Worm (Caenorhabditis elegans) whole organism, L4 larva: Measurements from ENCODE around the gene btb-12.

Experiments
- T26A8.4 ChIP-seq: fragments of 200-800 bp; sonication (Bioruptor generic); IDR thresholded peaks from 2 replicates; pipeline ENCODE4 v1.3.6; 2022; ENCODE audit warnings: missing genetic modification characterization, missing compliant biosample characterization
- Y5F2A.4 ChIP-seq: fragments of 200-800 bp; sonication (Bioruptor generic); optimal IDR thresholded peaks from 2 replicates; lab custom pipeline; 2018; ENCODE audit warnings: mild to moderate bottlenecking, missing genetic modification characterization, missing compliant biosample characterization
- ama-1 ChIP-seq: fragments of 150-350 bp; optimal IDR thresholded peaks from 2 replicates; lab custom pipeline; 2014; ENCODE audit warnings: inconsistent platforms, mixed read lengths
- ceh-28 ChIP-seq: fragments of 150-350 bp; optimal IDR thresholded peaks from 2 replicates; lab custom pipeline; 2014; ENCODE audit warnings: missing biosample characterization, missing genetic modification reagents, missing genetic modification characterization
- jun-1 ChIP-seq: fragments of 150-350 bp; optimal IDR thresholded peaks from 2 replicates; lab custom pipeline; 2014; ENCODE audit warnings: missing biosample characterization, missing genetic modification reagents, missing genetic modification characterization
- lsy-2 ChIP-seq, 2 experiments: fragments of 150-350 bp in 1 of 2; sonication (generic microtip) in 1 of 2; optimal IDR thresholded peaks; 2 replicates each; lab custom pipeline; 2014 to 2017; ENCODE audit warnings: missing biosample characterization in 2 of 2, missing genetic modification characterization in 2 of 2
- mxl-2 ChIP-seq: fragments of 200-800 bp; sonication (Bioruptor generic); conservative IDR thresholded peaks from 2 replicates; pipeline ENCODE4 v1.3.6; 2022; ENCODE audit warnings: missing genetic modification reagents, missing genetic modification characterization, missing compliant biosample characterization
- nhr-11 ChIP-seq: fragments of 150-350 bp; optimal IDR thresholded peaks from 2 replicates; lab custom pipeline; 2014; ENCODE audit warnings: missing biosample characterization, missing genetic modification characterization
- nhr-76 ChIP-seq: fragments of 150-350 bp; optimal IDR thresholded peaks from 2 replicates; lab custom pipeline; 2014; ENCODE audit warnings: missing biosample characterization, missing genetic modification characterization
- pha-4 ChIP-seq, 2 experiments: fragments of 150-350 bp in 1 of 2; fragments of 200-800 bp in 1 of 2; sonication (Bioruptor generic) in 1 of 2; IDR thresholded peaks in 1 of 2; optimal IDR thresholded peaks in 1 of 2; 2 replicates each; pipeline versions ENCODE4 v1.3.6 to Lab custom; 2014 to 2022; ENCODE audit warnings: missing genetic modification characterization in 2 of 2, missing genetic modification reagents in 2 of 2, missing biosample characterization in 1 of 2, missing compliant biosample characterization in 1 of 2

- TF ChIP-seq mxl-2 = no peak
- no peak for TF ChIP-seq ceh-28 (tag; lab: Kevin White, UChicago)
- no peak for TF ChIP-seq lsy-2 (tag; optimal IDR thresholded peaks at IDR 0.05; lab: Kevin White, UChicago)
- no peak for TF ChIP-seq Y5F2A.4
- TF ChIP-seq pha-4 (GFP tag; IDR thresholded peaks at IDR 0.05; lab: Robert Waterston, UW) = no peak
- TF ChIP-seq pha-4 (tag; optimal IDR thresholded peaks at IDR 0.05; lab: Kevin White, UChicago) = no peak
- TF ChIP-seq T26A8.4 (GFP tag; lab: Robert Waterston, UW) = no peak
- no peak for TF ChIP-seq nhr-11
- no peak for TF ChIP-seq ama-1 (lab: Kevin White, UChicago)
- TF ChIP-seq jun-1 = no peak
- TF ChIP-seq nhr-76 = no peak
Measured at ce11 chrII:1606079-1606478, 48.9 kb upstream of the btb-12 start, which contains the start of gene bath-33.
